Worm (Caenorhabditis elegans) whole organism, L3 larva: Measurements from ENCODE around the gene T22D1.3.

ENCODE experiments used
- R02D3.7 ChIP-seq: fragments of 150-350 bp; optimal IDR thresholded peaks from 2 replicates; lab custom pipeline; 2014; ENCODE audit warnings: missing biosample characterization, missing genetic modification characterization
- ceh-28 ChIP-seq: fragments of 150-350 bp; optimal IDR thresholded peaks from 2 replicates; lab custom pipeline; 2014; ENCODE audit warnings: missing biosample characterization, missing genetic modification reagents, missing genetic modification characterization
- egl-5 ChIP-seq: fragments of 150-350 bp; optimal IDR thresholded peaks from 2 replicates; lab custom pipeline; 2017; ENCODE audit warnings: missing biosample characterization, missing genetic modification reagents, missing genetic modification characterization, inconsistent platforms
- elt-1 ChIP-seq: fragments of 150-350 bp; optimal IDR thresholded peaks from 2 replicates; lab custom pipeline; 2014; ENCODE audit warnings: missing biosample characterization, missing genetic modification characterization
- elt-2 ChIP-seq: sonication (generic microtip); optimal IDR thresholded peaks from 2 replicates; lab custom pipeline; 2016; ENCODE audit warnings: missing genetic modification reagents, mild to moderate bottlenecking, missing genetic modification characterization, missing compliant biosample characterization
- fos-1 ChIP-seq: fragments of 150-350 bp; optimal IDR thresholded peaks from 2 replicates; lab custom pipeline; 2014; ENCODE audit warnings: missing biosample characterization, missing genetic modification characterization
- hmg-11 ChIP-seq: sonication (generic microtip); optimal IDR thresholded peaks from 2 replicates; lab custom pipeline; 2016; ENCODE audit warnings: missing genetic modification characterization, missing compliant biosample characterization
- lin-39 ChIP-seq: fragments of 150-350 bp; optimal IDR thresholded peaks from 2 replicates; lab custom pipeline; 2018; ENCODE audit warnings: missing biosample characterization, missing genetic modification reagents, missing genetic modification characterization
- lsy-12 ChIP-seq: sonication (generic microtip); optimal IDR thresholded peaks from 2 replicates; lab custom pipeline; 2016; ENCODE audit warnings: mild to moderate bottlenecking, missing genetic modification characterization, missing compliant biosample characterization
- nfya-1 ChIP-seq: sonication (generic microtip); optimal IDR thresholded peaks from 2 replicates; lab custom pipeline; 2017; ENCODE audit warnings: missing genetic modification characterization, mild to moderate bottlenecking, missing compliant biosample characterization, antibody characterized with exemption, moderate library complexity; ENCODE audit not compliant: insufficient read depth
- nhr-12 ChIP-seq: fragments of 150-350 bp; optimal IDR thresholded peaks from 2 replicates; lab custom pipeline; 2014; ENCODE audit warnings: missing biosample characterization, missing genetic modification characterization
- nhr-77 ChIP-seq: fragments of 150-350 bp; optimal IDR thresholded peaks from 2 replicates; lab custom pipeline; 2014; ENCODE audit warnings: missing biosample characterization, missing genetic modification characterization
- tbx-2 ChIP-seq: sonication (generic microtip); optimal IDR thresholded peaks from 2 replicates; lab custom pipeline; 2016; ENCODE audit warnings: mild to moderate bottlenecking, missing genetic modification characterization, missing compliant biosample characterization
- ztf-4 ChIP-seq: fragments of 150-350 bp; optimal IDR thresholded peaks from 2 replicates; lab custom pipeline; 2014; ENCODE audit warnings: missing biosample characterization, missing genetic modification characterization

T22D1.3 gene

DNA sequence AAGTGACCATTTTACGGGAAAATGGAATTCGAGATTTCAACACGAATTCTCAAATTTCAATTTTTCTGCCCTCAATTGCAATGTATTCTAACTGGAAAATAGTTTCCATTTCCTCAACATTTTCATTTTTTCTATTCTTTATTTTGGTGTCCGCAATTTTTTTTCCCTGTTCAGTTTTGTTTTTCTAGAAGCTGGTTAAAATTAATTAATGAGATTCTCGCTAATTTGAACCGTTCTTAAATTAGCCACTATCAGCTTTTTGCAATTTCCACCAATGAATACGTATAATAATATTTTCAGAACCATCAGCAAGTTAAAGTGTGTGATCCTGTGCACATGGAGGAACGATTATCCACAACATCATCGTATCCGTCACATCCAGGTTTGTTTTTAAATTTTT lies 44.0 kb downstream of the T22D1.3 start, which contains the start of gene jnk-1:
jnk-1 (plus strand) TSS at position 301 of the 400 bp plus-strand sequence.
- no peak for TF ChIP-seq elt-2
- TF ChIP-seq hmg-11, result no peak
- no peak for TF ChIP-seq egl-5 (tag; lab: Kevin White, UChicago)

DNA sequence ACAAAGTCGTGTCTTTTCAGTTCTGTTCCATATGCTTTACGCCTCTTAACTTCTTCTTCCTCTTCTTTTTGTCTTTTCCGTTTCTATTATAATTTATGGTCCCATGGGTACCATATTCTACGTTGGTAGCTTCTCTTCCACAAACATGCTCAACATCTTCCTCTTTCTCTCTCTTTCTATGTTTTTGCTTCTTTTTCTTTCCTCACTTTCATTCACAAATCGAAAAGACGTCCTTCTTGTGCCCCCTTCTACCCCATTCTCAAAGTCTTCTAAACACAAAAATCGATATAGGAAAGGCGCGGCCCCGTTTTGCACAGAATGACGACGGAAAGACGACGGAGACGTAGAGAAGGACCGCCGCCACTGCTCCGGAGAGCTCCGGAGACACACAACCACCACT lies 45.4 kb downstream of the T22D1.3 start:
- peak; percentile 2 for TF ChIP-seq ceh-28 (tag; lab: Kevin White, UChicago)
- no peak for TF ChIP-seq nhr-12 (tag; lab: Kevin White, UChicago)
- TF ChIP-seq nfya-1 (tag; lab: Kevin White, UChicago), result peak; percentile 62
- TF ChIP-seq nhr-77, result no peak
- peak; percentile 50 for TF ChIP-seq lin-39 (tag; lab: Kevin White, UChicago)
- peak; percentile 35 for TF ChIP-seq elt-1

DNA sequence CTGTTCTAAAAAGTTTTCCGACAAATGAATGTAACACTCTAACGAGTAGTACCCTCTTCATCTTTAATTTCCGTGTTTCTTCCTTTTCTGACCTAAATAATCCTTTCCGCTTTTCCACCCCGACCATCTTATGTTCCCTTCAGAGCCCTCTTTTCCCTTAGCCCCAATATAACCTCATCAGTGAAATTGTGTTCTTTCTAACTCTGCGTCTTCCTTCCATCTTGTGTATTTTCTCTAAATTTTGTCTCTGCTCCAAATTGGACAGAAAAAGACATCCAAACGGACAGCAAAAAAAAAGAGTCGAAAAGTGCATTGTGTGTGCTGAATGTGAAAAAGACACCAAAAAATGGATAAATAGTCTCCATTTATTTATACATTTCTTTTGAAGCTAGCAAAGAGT lies 46.1 kb downstream of the T22D1.3 start:
- TF ChIP-seq ztf-4 (tag; lab: Kevin White, UChicago), result no peak
- TF ChIP-seq hmg-11, result peak; percentile 46
- TF ChIP-seq elt-1, result no peak
- TF ChIP-seq fos-1 (tag; lab: Kevin White, UChicago), result no peak
- TF ChIP-seq nfya-1 (tag; lab: Kevin White, UChicago), result peak; percentile 47

DNA sequence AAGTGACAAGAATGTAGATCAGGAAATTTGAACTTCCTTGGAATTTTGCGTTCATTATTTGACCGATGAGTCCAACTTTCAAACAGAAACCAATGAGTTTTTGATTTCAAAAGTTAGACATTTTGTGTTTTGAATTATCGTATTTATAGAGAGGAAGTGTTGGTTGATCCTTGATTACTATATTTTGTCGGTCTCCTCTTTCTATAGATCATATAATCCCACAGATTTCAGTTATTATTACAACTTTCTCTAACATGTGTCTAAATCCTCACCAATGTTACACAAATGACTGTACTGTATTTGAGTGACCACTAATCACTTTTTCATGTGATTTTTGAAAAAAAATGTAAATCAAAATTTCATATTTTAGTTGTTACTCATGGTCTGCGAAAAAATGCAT lies 51.2 kb downstream of the T22D1.3 start, which contains the start of gene B0478.3:
B0478.3 (minus strand) TSS at position 101 of the 400 bp plus-strand sequence.
- TF ChIP-seq tbx-2 (tag; lab: Kevin White, UChicago) (no peak), lsy-12 (no peak), R02D3.7 (no peak)

DNA sequence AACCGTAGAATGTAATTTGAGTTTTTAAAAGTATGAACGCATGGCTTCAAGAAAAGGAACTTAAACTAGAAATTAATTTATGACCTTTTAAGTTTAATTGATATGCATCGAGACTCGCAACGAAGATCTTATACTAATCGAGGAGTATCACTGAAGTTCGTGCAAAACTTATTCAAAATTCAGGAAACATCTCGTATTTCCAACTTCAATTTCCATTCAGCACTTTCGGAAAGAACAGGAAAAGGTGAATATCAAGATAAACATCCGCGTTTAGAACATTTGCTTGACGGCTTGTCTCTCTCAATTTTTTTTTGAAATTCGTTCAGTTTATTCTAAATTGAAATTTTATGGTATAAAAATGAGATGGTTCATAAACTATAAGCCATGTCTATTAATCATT lies 51.9 kb downstream of the T22D1.3 start, which contains the start of gene ZK381.2:
ZK381.2 (plus strand) TSS at position 301 of the 400 bp plus-strand sequence.
- no peak for TF ChIP-seq tbx-2 (tag; lab: Kevin White, UChicago)
